Worm (Caenorhabditis elegans) whole organism, L1 larva: ENCODE measurements around the gene his-24.
A peak's percentile ranks its signal among the peaks of the same experiment; 100 is the strongest.

Source experiments
- F16B12.6 ChIP-seq: fragments of 150-350 bp; optimal IDR thresholded peaks from 2 replicates; lab custom pipeline; 2014; ENCODE audit warnings: missing biosample characterization, missing genetic modification characterization
- Y116A8C.19 ChIP-seq: sonication (generic microtip); optimal IDR thresholded peaks from 2 replicates; lab custom pipeline; 2016; ENCODE audit warnings: missing compliant biosample characterization, missing genetic modification characterization, borderline replicate concordance
- aha-1 ChIP-seq: fragments of 150-350 bp; optimal IDR thresholded peaks from 2 replicates; lab custom pipeline; 2014; ENCODE audit warnings: missing biosample characterization, missing genetic modification characterization
- alr-1 ChIP-seq: fragments of 200-800 bp; sonication (Bioruptor generic); optimal IDR thresholded peaks from 2 replicates; lab custom pipeline; 2018; ENCODE audit warnings: borderline replicate concordance, mild to moderate bottlenecking, missing genetic modification characterization, missing compliant biosample characterization
- blmp-1 ChIP-seq: fragments of 150-350 bp; optimal IDR thresholded peaks from 2 replicates; lab custom pipeline; 2014; ENCODE audit warnings: missing biosample characterization, missing genetic modification characterization
- ceh-8 ChIP-seq: fragments of 200-800 bp; sonication (Bioruptor generic); optimal IDR thresholded peaks from 2 replicates; lab custom pipeline; 2018; ENCODE audit warnings: mild to moderate bottlenecking, missing genetic modification characterization, moderate library complexity, missing compliant biosample characterization
- ceh-82 ChIP-seq, 3 experiments: fragments of 150-350 bp in 1 of 3; sonication (generic microtip) in 2 of 3; optimal IDR thresholded peaks; 2 replicates each; lab custom pipeline; 2014 to 2017; ENCODE audit warnings: missing biosample characterization in 3 of 3, missing genetic modification characterization in 3 of 3
- ceh-90 ChIP-seq: sonication (generic microtip); optimal IDR thresholded peaks from 2 replicates; lab custom pipeline; 2016; ENCODE audit warnings: missing genetic modification characterization, missing compliant biosample characterization
- ces-1 ChIP-seq: fragments of 150-350 bp; optimal IDR thresholded peaks from 2 replicates; lab custom pipeline; 2014; ENCODE audit warnings: missing biosample characterization, missing genetic modification reagents, missing genetic modification characterization
- dpl-1 ChIP-seq, 3 experiments: fragments of 150-350 bp in 2 of 3; sonication (generic microtip) in 1 of 3; optimal IDR thresholded peaks; 2 replicates each; lab custom pipeline; 2014 to 2017; ENCODE audit warnings: missing biosample characterization in 3 of 3, missing genetic modification characterization in 3 of 3, missing genetic modification reagents in 3 of 3
- efl-3 ChIP-seq: fragments of 200-800 bp; sonication (Bioruptor generic); optimal IDR thresholded peaks from 2 replicates; lab custom pipeline; 2018; ENCODE audit warnings: mild to moderate bottlenecking, missing genetic modification characterization, missing compliant biosample characterization
- egl-13 ChIP-seq: sonication (generic microtip); optimal IDR thresholded peaks from 2 replicates; lab custom pipeline; 2016; ENCODE audit warnings: missing genotype, missing genetic modification reagents, missing genetic modification characterization, missing compliant biosample characterization
- egl-27 ChIP-seq, 2 experiments: fragments of 150-350 bp in 1 of 2; sonication (generic microtip); optimal IDR thresholded peaks; 3 replicates each; lab custom pipeline; 2017 to 2018; ENCODE audit warnings: missing biosample characterization in 2 of 2, missing genetic modification characterization in 2 of 2, missing genetic modification reagents in 2 of 2
- elt-2 ChIP-seq: sonication (generic microtip); optimal IDR thresholded peaks from 2 replicates; lab custom pipeline; 2016; ENCODE audit warnings: missing genetic modification characterization, mild to moderate bottlenecking, inconsistent platforms, missing compliant biosample characterization, missing genetic modification reagents
- elt-3 ChIP-seq, 6 experiments: fragments of 150-350 bp in 1 of 6; sonication (generic microtip); optimal IDR thresholded peaks; 2 replicates each; lab custom pipeline; 2017 to 2018; ENCODE audit warnings: missing biosample characterization in 6 of 6, missing genetic modification characterization in 6 of 6, inconsistent platforms in 1 of 6
- ets-5 ChIP-seq: fragments of 200-800 bp; sonication (Bioruptor generic); IDR thresholded peaks from 2 replicates; pipeline ENCODE4 v1.3.6; 2022; ENCODE audit warnings: missing genetic modification characterization, missing compliant biosample characterization
- fos-1 ChIP-seq: fragments of 150-350 bp; optimal IDR thresholded peaks from 2 replicates; lab custom pipeline; 2014; ENCODE audit warnings: missing biosample characterization, missing genetic modification characterization
- grh-1 ChIP-seq: fragments of 200-800 bp; sonication (Bioruptor generic); IDR thresholded peaks from 2 replicates; pipeline ENCODE4 v1.3.6; 2022; ENCODE audit warnings: missing genetic modification reagents, missing genetic modification characterization, missing compliant biosample characterization
- jun-1 ChIP-seq: fragments of 150-350 bp; optimal IDR thresholded peaks from 2 replicates; lab custom pipeline; 2014; ENCODE audit warnings: missing biosample characterization, missing genetic modification reagents, missing genetic modification characterization
- lin-15B ChIP-seq: fragments of 150-350 bp; sonication (generic microtip); optimal IDR thresholded peaks from 3 replicates; lab custom pipeline; 2014; ENCODE audit warnings: missing biosample characterization, missing genetic modification characterization
- lir-3 ChIP-seq: sonication (generic microtip); optimal IDR thresholded peaks from 2 replicates; lab custom pipeline; 2016; ENCODE audit warnings: mild to moderate bottlenecking, missing genetic modification characterization, moderate library complexity, missing compliant biosample characterization; ENCODE audit not compliant: poor library complexity
- mab-9 ChIP-seq: fragments of 200-800 bp; sonication (Bioruptor generic); IDR thresholded peaks from 2 replicates; pipeline ENCODE4 v1.3.6; 2022; ENCODE audit warnings: missing genetic modification reagents, missing genetic modification characterization, missing compliant biosample characterization
- mdl-1 ChIP-seq, 2 experiments: fragments of 150-350 bp; optimal IDR thresholded peaks; 2 replicates each; lab custom pipeline; 2014 to 2017; ENCODE audit warnings: missing biosample characterization in 2 of 2, missing genetic modification characterization in 2 of 2, inconsistent platforms in 1 of 2
- mef-2 ChIP-seq: fragments of 150-350 bp; optimal IDR thresholded peaks from 2 replicates; lab custom pipeline; 2014; ENCODE audit warnings: missing biosample characterization, missing genetic modification characterization
- mep-1 ChIP-seq: fragments of 150-350 bp; optimal IDR thresholded peaks from 2 replicates; lab custom pipeline; 2014; ENCODE audit warnings: missing biosample characterization, missing genetic modification characterization
- nhr-20 ChIP-seq: sonication (generic microtip); optimal IDR thresholded peaks from 2 replicates; lab custom pipeline; 2016; ENCODE audit warnings: mild to moderate bottlenecking, missing genetic modification characterization, missing compliant biosample characterization
- nhr-237 ChIP-seq: fragments of 150-350 bp; optimal IDR thresholded peaks from 2 replicates; lab custom pipeline; 2014; ENCODE audit warnings: missing biosample characterization, missing genetic modification characterization
- nhr-71 ChIP-seq: sonication (generic microtip); optimal IDR thresholded peaks from 2 replicates; lab custom pipeline; 2016; ENCODE audit warnings: mild to moderate bottlenecking, missing genetic modification characterization, moderate library complexity, missing compliant biosample characterization
- nhr-76 ChIP-seq: sonication (generic microtip); optimal IDR thresholded peaks from 2 replicates; lab custom pipeline; 2017; ENCODE audit warnings: missing biosample characterization, missing genetic modification characterization
- nhr-77 ChIP-seq: fragments of 150-350 bp; optimal IDR thresholded peaks from 2 replicates; lab custom pipeline; 2014; ENCODE audit warnings: missing biosample characterization, missing genetic modification characterization
- nhr-84 ChIP-seq: sonication (generic microtip); optimal IDR thresholded peaks from 2 replicates; lab custom pipeline; 2017; ENCODE audit warnings: missing biosample characterization, missing genetic modification characterization
- snpc-4 ChIP-seq: fragments of 150-350 bp; optimal IDR thresholded peaks from 2 replicates; lab custom pipeline; 2014; ENCODE audit warnings: missing biosample characterization, missing genetic modification characterization
- snu-23 ChIP-seq: sonication (generic microtip); optimal IDR thresholded peaks from 2 replicates; lab custom pipeline; 2016; ENCODE audit warnings: missing genetic modification characterization, missing compliant biosample characterization
- sox-4 ChIP-seq: sonication (generic microtip); optimal IDR thresholded peaks from 2 replicates; lab custom pipeline; 2016; ENCODE audit warnings: missing genetic modification characterization, missing compliant biosample characterization
- sptf-1 ChIP-seq: fragments of 150-350 bp; optimal IDR thresholded peaks from 2 replicates; lab custom pipeline; 2014; ENCODE audit warnings: missing biosample characterization, missing genetic modification characterization
- swsn-7 ChIP-seq: sonication (generic microtip); optimal IDR thresholded peaks from 2 replicates; lab custom pipeline; 2016; ENCODE audit warnings: missing genetic modification characterization, missing compliant biosample characterization
- tbx-2 ChIP-seq: sonication (generic microtip); optimal IDR thresholded peaks from 2 replicates; lab custom pipeline; 2016; ENCODE audit warnings: missing genetic modification characterization, missing compliant biosample characterization
- tlp-1 ChIP-seq: fragments of 150-350 bp; optimal IDR thresholded peaks from 2 replicates; lab custom pipeline; 2014; ENCODE audit warnings: missing biosample characterization, missing genetic modification characterization
- unc-130 ChIP-seq: fragments of 150-350 bp; optimal IDR thresholded peaks from 2 replicates; lab custom pipeline; 2017; ENCODE audit warnings: missing biosample characterization, missing genetic modification characterization, inconsistent platforms
- unc-30 ChIP-seq: sonication (generic microtip); optimal IDR thresholded peaks from 2 replicates; lab custom pipeline; 2017; ENCODE audit warnings: missing biosample characterization, missing genetic modification characterization
- unc-86 ChIP-seq: sonication (generic microtip); optimal IDR thresholded peaks from 2 replicates; lab custom pipeline; 2016; ENCODE audit warnings: missing genetic modification characterization, missing compliant biosample characterization
- vab-15 ChIP-seq: sonication (generic microtip); optimal IDR thresholded peaks from 2 replicates; lab custom pipeline; 2017; ENCODE audit warnings: missing genotype, mild to moderate bottlenecking, missing genetic modification characterization, missing compliant biosample characterization
- zag-1 ChIP-seq: fragments of 150-350 bp; optimal IDR thresholded peaks from 2 replicates; lab custom pipeline; 2014; ENCODE audit warnings: missing biosample characterization, missing genetic modification characterization
- zip-4 ChIP-seq: fragments of 200-800 bp; sonication (Bioruptor generic); optimal IDR thresholded peaks from 2 replicates; lab custom pipeline; 2018; ENCODE audit warnings: mild to moderate bottlenecking, missing genetic modification characterization, moderate library complexity, missing compliant biosample characterization
- ztf-11 ChIP-seq, 2 experiments: sonication (generic microtip); optimal IDR thresholded peaks; 2 replicates each; lab custom pipeline; 2016 to 2017; ENCODE audit warnings: missing genetic modification characterization in 2 of 2, missing biosample characterization in 1 of 2, missing compliant biosample characterization in 1 of 2
- ztf-4 ChIP-seq: fragments of 150-350 bp; optimal IDR thresholded peaks from 2 replicates; lab custom pipeline; 2014; ENCODE audit warnings: missing biosample characterization, missing genetic modification characterization

his-24 gene

ce11 chrX:14470687-14471086 lies 19.2 kb upstream of the his-24 start, which contains the start of gene M163.10:
M163.10 (plus strand) TSS chrX:14470987.
- no peak for TF ChIP-seq nhr-71
- TF ChIP-seq snpc-4 (tag; lab: Kevin White, UChicago) = no peak
- TF ChIP-seq ceh-82 (tag; optimal IDR thresholded peaks at IDR 0.05; lab: Kevin White, UChicago) = no peak
- no peak for TF ChIP-seq unc-30 (tag; lab: Kevin White, UChicago)
- TF ChIP-seq blmp-1 (tag; lab: Kevin White, UChicago) = no peak
- TF ChIP-seq unc-130 = no peak
- TF ChIP-seq vab-15 (tag; lab: Kevin White, UChicago) = no peak
- TF ChIP-seq swsn-7 (tag; lab: Kevin White, UChicago) = no peak
- no peak for TF ChIP-seq mab-9 (GFP tag; lab: Robert Waterston, UW)
- no peak for TF ChIP-seq alr-1
- TF ChIP-seq ces-1 (GFP tag; lab: Kevin White, UChicago) = no peak
- TF ChIP-seq tlp-1 (tag; lab: Kevin White, UChicago) = no peak
- no peak for TF ChIP-seq snu-23 (GFP tag; lab: Kevin White, UChicago)
- TF ChIP-seq sptf-1 (tag; lab: Kevin White, UChicago) = no peak
- no peak for TF ChIP-seq nhr-76
- no peak for TF ChIP-seq egl-13 (tag; lab: Kevin White, UChicago)
- TF ChIP-seq efl-3 = no peak
- TF ChIP-seq dpl-1 (GFP tag; optimal IDR thresholded peaks at IDR 0.05; lab: Kevin White, UChicago) = no peak
- TF ChIP-seq zag-1 = no peak
- no peak for TF ChIP-seq nhr-237 (tag; lab: Kevin White, UChicago)
- TF ChIP-seq, all 84 proteins: peak for 0

ce11 chrX:14473740-14474139 lies 16.2 kb upstream of the his-24 start, which contains the start of gene M163.5:
M163.5 (plus strand) TSS chrX:14474040.
- TF ChIP-seq Y116A8C.19 (tag; lab: Kevin White, UChicago) = no peak
- TF ChIP-seq dpl-1 (GFP tag; optimal IDR thresholded peaks at IDR 0.05; lab: Kevin White, UChicago) = no peak
- no peak for TF ChIP-seq ceh-90 (tag; lab: Kevin White, UChicago)

ce11 chrX:14476625-14477257 lies 13.2 kb upstream of the his-24 start:
- TF ChIP-seq ets-5 (GFP tag; lab: Robert Waterston, UW) (no peak), lir-3 (tag; lab: Kevin White, UChicago) (no peak), ceh-90 (tag; lab: Kevin White, UChicago) (no peak), jun-1 (tag; lab: Kevin White, UChicago) (peak; percentile 51), tbx-2 (tag; lab: Kevin White, UChicago) (peak; percentile 46), ztf-11 (tag; optimal IDR thresholded peaks at IDR 0.05; lab: Kevin White, UChicago) (no peak), unc-130 (peak; percentile 7), blmp-1 (tag; lab: Kevin White, UChicago) (no peak), ces-1 (GFP tag; lab: Kevin White, UChicago) (no peak), mef-2 (tag; lab: Kevin White, UChicago) (no peak), zag-1 (no peak), ceh-8 (GFP tag; lab: Kevin White, UChicago) (no peak), sox-4 (tag; lab: Kevin White, UChicago) (no peak), grh-1 (GFP tag; lab: Robert Waterston, UW) (peak; percentile 45; the same call in 1 of the 2 replicates), ztf-4 (tag; lab: Kevin White, UChicago) (no peak), F16B12.6 (tag; lab: Kevin White, UChicago) (no peak), nhr-71 (peak; percentile 61), unc-30 (tag; lab: Kevin White, UChicago) (no peak), aha-1 (tag; lab: Kevin White, UChicago) (no peak), mep-1 (tag; lab: Kevin White, UChicago) (no peak), zip-4 (peak; percentile 98), unc-86 (tag; lab: Kevin White, UChicago) (no peak), elt-3 (tag; optimal IDR thresholded peaks at IDR 0.05; lab: Kevin White, UChicago) (peak in 3 of 6 experiments; percentile 18 to 79 (median 66)), egl-27 (tag; optimal IDR thresholded peaks at IDR 0.05; lab: Kevin White, UChicago) (no peak), elt-2 (peak; percentile 56), nhr-84 (tag; lab: Kevin White, UChicago) (no peak), lin-15B (no peak), Y116A8C.19 (tag; lab: Kevin White, UChicago) (no peak), fos-1 (tag; lab: Kevin White, UChicago) (no peak), sptf-1 (tag; lab: Kevin White, UChicago) (no peak), snpc-4 (tag; lab: Kevin White, UChicago) (peak; percentile 98), efl-3 (no peak), nhr-77 (tag; lab: Kevin White, UChicago) (peak; percentile 30), alr-1 (no peak), nhr-20 (tag; lab: Kevin White, UChicago) (peak; percentile 71), mdl-1 (tag; optimal IDR thresholded peaks at IDR 0.05; lab: Kevin White, UChicago) (peak in 1 of 2 experiments; percentile 50)
